Worm (Caenorhabditis elegans) whole organism, young adult: ENCODE data around the gene nep-12.

ENCODE experiments used
- B0035.1 ChIP-seq: sonication (generic microtip); optimal IDR thresholded peaks from 2 replicates; lab custom pipeline; 2016; ENCODE audit warnings: missing genetic modification characterization, mild to moderate bottlenecking, missing compliant biosample characterization, missing genotype, missing genetic modification reagents
- B0261.1 ChIP-seq: sonication (generic microtip); optimal IDR thresholded peaks from 2 replicates; lab custom pipeline; 2016; ENCODE audit warnings: mild to moderate bottlenecking, missing genetic modification characterization, moderate library complexity, missing compliant biosample characterization
- F33H1.4 ChIP-seq: fragments of 200-800 bp; sonication (Bioruptor generic); IDR thresholded peaks from 2 replicates; pipeline ENCODE4 v1.3.6; 2022; ENCODE audit warnings: missing genetic modification reagents, missing genetic modification characterization, missing compliant biosample characterization
- F39B2.1 ChIP-seq: fragments of 200-800 bp; sonication (Bioruptor generic); IDR thresholded peaks from 2 replicates; pipeline ENCODE4 v1.3.6; 2022; ENCODE audit warnings: missing genetic modification reagents, missing genetic modification characterization, missing compliant biosample characterization
- F55B11.4 ChIP-seq: sonication (generic microtip); optimal IDR thresholded peaks from 2 replicates; lab custom pipeline; 2016; ENCODE audit warnings: missing compliant biosample characterization, missing genetic modification characterization, borderline replicate concordance; ENCODE audit not compliant: insufficient read depth
- K12H6.12 ChIP-seq: fragments of 200-800 bp; sonication (Bioruptor generic); optimal IDR thresholded peaks from 2 replicates; lab custom pipeline; 2018; ENCODE audit warnings: mild to moderate bottlenecking, missing genetic modification characterization, missing compliant biosample characterization
- T07F8.4 ChIP-seq: sonication (generic microtip); optimal IDR thresholded peaks from 2 replicates; lab custom pipeline; 2016; ENCODE audit warnings: mild to moderate bottlenecking, missing genetic modification characterization, moderate library complexity, missing compliant biosample characterization
- Y53F4B.3 ChIP-seq: fragments of 200-800 bp; sonication (Bioruptor generic); IDR thresholded peaks from 2 replicates; pipeline ENCODE4 v1.3.6; 2022; ENCODE audit warnings: missing genetic modification reagents, missing genetic modification characterization, missing compliant biosample characterization
- Y53G8AR.9 ChIP-seq: fragments of 200-800 bp; sonication (Bioruptor generic); conservative IDR thresholded peaks from 2 replicates; pipeline ENCODE4 v1.3.6; 2022; ENCODE audit warnings: missing genetic modification reagents, missing genetic modification characterization, missing compliant biosample characterization
- athp-1 ChIP-seq: sonication (generic microtip); optimal IDR thresholded peaks from 2 replicates; lab custom pipeline; 2017; ENCODE audit warnings: mild to moderate bottlenecking, missing genetic modification characterization, missing compliant biosample characterization
- cebp-1 ChIP-seq, 2 experiments: fragments of 200-800 bp in 1 of 2; sonication (Bioruptor generic) in 1 of 2; sonication (generic microtip) in 1 of 2; IDR thresholded peaks in 1 of 2; optimal IDR thresholded peaks in 1 of 2; 2 replicates each; pipeline versions ENCODE4 v1.3.6 to Lab custom; 2017 to 2022; ENCODE audit warnings: missing compliant biosample characterization in 2 of 2, missing genetic modification characterization in 2 of 2, mild to moderate bottlenecking in 1 of 2, missing genetic modification reagents in 1 of 2, moderate library complexity in 1 of 2
- cebp-2 ChIP-seq: fragments of 200-800 bp; sonication (Bioruptor generic); IDR thresholded peaks from 2 replicates; pipeline ENCODE4 v1.3.6; 2022; ENCODE audit warnings: missing genetic modification characterization, missing compliant biosample characterization
- ceh-27 ChIP-seq: fragments of 200-800 bp; sonication (Bioruptor generic); optimal IDR thresholded peaks from 2 replicates; lab custom pipeline; 2018; ENCODE audit warnings: mild to moderate bottlenecking, missing genetic modification characterization, moderate library complexity, missing compliant biosample characterization
- ceh-91 ChIP-seq: fragments of 200-800 bp; sonication (Bioruptor generic); IDR thresholded peaks from 2 replicates; pipeline ENCODE4 v1.3.6; 2022; ENCODE audit warnings: missing genetic modification reagents, missing genetic modification characterization, missing compliant biosample characterization
- dpff-1 ChIP-seq: sonication (generic microtip); optimal IDR thresholded peaks from 2 replicates; lab custom pipeline; 2017; ENCODE audit warnings: mild to moderate bottlenecking, missing genetic modification characterization, missing compliant biosample characterization
- egl-44 ChIP-seq: fragments of 200-800 bp; sonication (Bioruptor generic); IDR thresholded peaks from 2 replicates; pipeline ENCODE4 v1.3.6; 2022; ENCODE audit warnings: missing genetic modification reagents, missing genetic modification characterization, missing compliant biosample characterization
- gei-17 ChIP-seq: fragments of 200-800 bp; sonication (Bioruptor generic); optimal IDR thresholded peaks from 2 replicates; lab custom pipeline; 2018; ENCODE audit warnings: mild to moderate bottlenecking, missing genetic modification characterization, missing compliant biosample characterization
- hlh-26 ChIP-seq: fragments of 200-800 bp; sonication (Bioruptor generic); conservative IDR thresholded peaks from 2 replicates; pipeline ENCODE4 v1.3.6; 2022; ENCODE audit warnings: missing genetic modification reagents, missing genetic modification characterization, missing compliant biosample characterization
- hmg-1.2 ChIP-seq: fragments of 200-800 bp; sonication (Bioruptor generic); IDR thresholded peaks from 2 replicates; pipeline ENCODE4 v1.3.6; 2022; ENCODE audit warnings: missing genetic modification reagents, missing genetic modification characterization, missing compliant biosample characterization
- hsf-1 ChIP-seq: fragments of 200-800 bp; sonication (Bioruptor generic); IDR thresholded peaks from 2 replicates; pipeline ENCODE4 v1.3.6; 2022; ENCODE audit warnings: missing genetic modification reagents, missing genetic modification characterization, missing compliant biosample characterization
- let-526 ChIP-seq: fragments of 200-800 bp; sonication (Bioruptor generic); IDR thresholded peaks from 2 replicates; pipeline ENCODE4 v1.3.6; 2022; ENCODE audit warnings: missing genetic modification reagents, missing genetic modification characterization, missing compliant biosample characterization
- lin-40 ChIP-seq: sonication (generic microtip); optimal IDR thresholded peaks from 2 replicates; lab custom pipeline; 2016; ENCODE audit warnings: missing genetic modification characterization, mild to moderate bottlenecking, missing compliant biosample characterization, missing genotype, missing genetic modification reagents
- mel-28 ChIP-seq: sonication (generic microtip); optimal IDR thresholded peaks from 2 replicates; lab custom pipeline; 2016; ENCODE audit warnings: borderline replicate concordance, mild to moderate bottlenecking, missing genetic modification characterization, missing compliant biosample characterization
- nfyb-1 ChIP-seq: fragments of 200-800 bp; sonication (Bioruptor generic); IDR thresholded peaks from 2 replicates; pipeline ENCODE4 v1.3.6; 2022; ENCODE audit warnings: missing genetic modification reagents, missing genetic modification characterization, missing compliant biosample characterization
- nhr-27 ChIP-seq: fragments of 200-800 bp; sonication (Bioruptor generic); optimal IDR thresholded peaks from 2 replicates; lab custom pipeline; 2018; ENCODE audit warnings: mild to moderate bottlenecking, missing genetic modification characterization, moderate library complexity, missing compliant biosample characterization
- nhr-80 ChIP-seq: sonication (generic microtip); optimal IDR thresholded peaks from 2 replicates; lab custom pipeline; 2016; ENCODE audit warnings: missing genetic modification characterization, missing compliant biosample characterization
- nhr-90 ChIP-seq: sonication (generic microtip); optimal IDR thresholded peaks from 2 replicates; lab custom pipeline; 2016; ENCODE audit warnings: missing genotype, mild to moderate bottlenecking, missing genetic modification characterization, missing compliant biosample characterization
- rcor-1 ChIP-seq: fragments of 200-800 bp; sonication (Bioruptor generic); IDR thresholded peaks from 2 replicates; pipeline ENCODE4 v1.3.6; 2022; ENCODE audit warnings: missing genetic modification reagents, missing genetic modification characterization, missing compliant biosample characterization
- sea-2 ChIP-seq: fragments of 200-800 bp; sonication (Bioruptor generic); IDR thresholded peaks from 2 replicates; pipeline ENCODE4 v1.3.6; 2022; ENCODE audit warnings: missing genetic modification characterization, missing compliant biosample characterization
- sptf-2 ChIP-seq: fragments of 200-800 bp; sonication (Bioruptor generic); optimal IDR thresholded peaks from 2 replicates; lab custom pipeline; 2018; ENCODE audit warnings: mild to moderate bottlenecking, missing genetic modification characterization, missing compliant biosample characterization
- tlf-1 ChIP-seq: fragments of 200-800 bp; sonication (Bioruptor generic); optimal IDR thresholded peaks from 2 replicates; lab custom pipeline; 2018; ENCODE audit warnings: mild to moderate bottlenecking, missing genetic modification characterization, missing compliant biosample characterization
- xnd-1 ChIP-seq: sonication (generic microtip); optimal IDR thresholded peaks from 2 replicates; lab custom pipeline; 2016; ENCODE audit warnings: missing genotype, missing genetic modification reagents, missing genetic modification characterization, missing compliant biosample characterization
- ztf-3 ChIP-seq: fragments of 200-800 bp; sonication (Bioruptor generic); optimal IDR thresholded peaks from 2 replicates; lab custom pipeline; 2018; ENCODE audit warnings: mild to moderate bottlenecking, missing genetic modification characterization, missing compliant biosample characterization

nep-12 gene

DNA sequence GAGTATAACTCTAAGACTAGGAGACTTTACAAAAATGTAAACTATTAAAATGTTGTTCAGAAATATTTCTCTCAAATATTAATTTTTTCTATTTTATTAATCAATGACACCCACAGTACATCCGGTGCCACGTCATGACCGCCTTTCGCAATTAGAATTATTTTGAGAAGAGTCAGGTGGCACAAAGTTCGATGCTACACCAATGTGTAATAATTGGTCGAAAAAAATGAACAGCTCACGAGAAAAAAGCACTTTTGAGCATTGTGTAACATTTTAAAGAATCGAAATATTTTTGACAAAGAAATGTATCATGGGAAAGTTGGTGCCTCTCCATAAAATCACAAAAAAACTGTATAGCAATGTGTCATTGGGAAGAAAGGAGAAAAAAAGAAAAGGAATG is 22.4 kb upstream of the nep-12 start:
- no peak for TF ChIP-seq gei-17 (GFP tag; lab: Kevin White, UChicago)
- no peak for TF ChIP-seq let-526 (GFP tag; lab: Robert Waterston, UW)
- TF ChIP-seq cebp-2 (GFP tag; lab: Robert Waterston, UW): no peak
- no peak for TF ChIP-seq ceh-27 (GFP tag; lab: Kevin White, UChicago)
- TF ChIP-seq F39B2.1 (GFP tag; lab: Robert Waterston, UW): no peak
- TF ChIP-seq T07F8.4 (tag; lab: Kevin White, UChicago): no peak
- TF ChIP-seq mel-28 (tag; lab: Kevin White, UChicago): no peak
- TF ChIP-seq nfyb-1 (GFP tag; lab: Robert Waterston, UW): no peak
- no peak for TF ChIP-seq sptf-2 (GFP tag; lab: Kevin White, UChicago)
- no peak for TF ChIP-seq Y53G8AR.9 (GFP tag; lab: Robert Waterston, UW)
- no peak for TF ChIP-seq xnd-1 (tag; lab: Kevin White, UChicago)
- no peak for TF ChIP-seq F33H1.4 (GFP tag; lab: Robert Waterston, UW)
- no peak for TF ChIP-seq tlf-1 (GFP tag; lab: Kevin White, UChicago)
- no peak for TF ChIP-seq hlh-26 (GFP tag; lab: Robert Waterston, UW)

DNA sequence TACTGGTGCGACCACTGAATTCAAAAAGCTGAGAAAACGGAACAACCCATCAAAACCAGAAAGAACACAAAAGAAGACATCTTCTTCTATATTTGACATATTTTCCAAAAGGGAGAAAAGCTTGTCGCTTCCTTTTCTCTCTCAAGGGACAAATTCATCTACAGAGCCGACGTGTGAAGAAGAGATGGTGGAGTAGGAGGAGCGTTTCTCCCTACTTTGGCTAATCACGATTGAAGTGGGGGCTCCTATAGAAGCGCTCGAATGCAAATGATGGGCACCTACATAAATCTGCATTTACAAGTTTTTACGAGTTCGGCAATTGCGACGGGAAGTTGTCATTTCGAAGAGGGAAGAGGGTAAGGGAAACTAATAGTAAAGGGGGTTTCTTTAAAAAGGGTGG is 21.9 kb upstream of the nep-12 start:
- TF ChIP-seq hlh-26 (GFP tag; lab: Robert Waterston, UW): no peak
- no peak for TF ChIP-seq tlf-1 (GFP tag; lab: Kevin White, UChicago)
- TF ChIP-seq ceh-91 (GFP tag; lab: Robert Waterston, UW): no peak
- no peak for TF ChIP-seq cebp-1 (GFP tag; IDR thresholded peaks at IDR 0.05; lab: Robert Waterston, UW)
- no peak for TF ChIP-seq cebp-1 (tag; optimal IDR thresholded peaks at IDR 0.05; lab: Kevin White, UChicago)
- TF ChIP-seq lin-40 (tag; lab: Kevin White, UChicago): no peak
- TF ChIP-seq, all 124 proteins: peak for 0

DNA sequence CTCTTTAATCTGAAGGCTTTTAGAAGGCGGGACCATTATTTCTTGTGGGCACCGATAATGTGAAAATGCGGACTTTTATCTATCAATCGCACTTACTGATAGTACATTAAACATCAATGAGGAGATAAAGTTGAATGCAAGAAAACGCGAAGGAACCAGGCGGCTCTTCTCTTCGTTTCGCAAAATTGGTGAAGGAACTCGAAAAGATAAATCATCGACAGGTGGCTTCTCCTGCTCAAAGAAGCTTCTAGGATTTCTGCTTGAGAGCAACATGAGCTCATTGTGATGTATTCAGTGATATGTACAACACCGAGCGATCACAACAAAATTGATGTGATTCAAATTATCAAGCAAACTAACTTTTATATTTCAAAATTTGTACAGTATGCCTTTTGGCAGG is 21.5 kb upstream of the nep-12 start:
- TF ChIP-seq athp-1 (tag; lab: Kevin White, UChicago): no peak
- TF ChIP-seq rcor-1 (GFP tag; lab: Robert Waterston, UW): no peak
- no peak for TF ChIP-seq T07F8.4 (tag; lab: Kevin White, UChicago)
- no peak for TF ChIP-seq ztf-3 (GFP tag; lab: Kevin White, UChicago)
- no peak for TF ChIP-seq egl-44 (GFP tag; lab: Robert Waterston, UW)
- TF ChIP-seq dpff-1 (tag; lab: Kevin White, UChicago): no peak
- no peak for TF ChIP-seq nhr-27 (tag; lab: Kevin White, UChicago)
- TF ChIP-seq hmg-1.2: no peak
- no peak for TF ChIP-seq Y53F4B.3
- TF ChIP-seq K12H6.12 (tag; lab: Kevin White, UChicago): no peak
- no peak for TF ChIP-seq sea-2 (GFP tag; lab: Robert Waterston, UW)
- no peak for TF ChIP-seq B0261.1
- TF ChIP-seq B0035.1: no peak
- no peak for TF ChIP-seq gei-17 (GFP tag; lab: Kevin White, UChicago)
- TF ChIP-seq hsf-1 (GFP tag; lab: Robert Waterston, UW): no peak

DNA sequence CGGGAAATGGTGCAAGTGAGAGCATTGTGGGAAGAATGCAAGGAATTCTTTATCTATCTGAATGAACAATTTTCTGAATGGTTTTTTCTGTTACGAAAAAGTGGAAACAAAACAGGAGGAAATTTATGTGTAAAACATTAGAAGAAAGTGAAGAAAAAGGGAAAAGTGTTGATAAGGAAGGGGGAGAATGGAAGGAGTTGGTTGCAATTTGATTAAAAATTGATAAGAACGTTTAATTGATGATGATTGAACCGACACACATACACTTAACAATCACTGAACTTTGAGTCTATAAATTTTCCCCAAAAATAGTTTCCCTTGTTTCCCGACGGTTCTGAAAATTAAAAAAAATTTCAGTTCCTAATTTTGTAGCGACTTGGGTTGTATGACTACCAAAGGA is 18.6 kb upstream of the nep-12 start:
- TF ChIP-seq nhr-80 (tag; lab: Kevin White, UChicago) (peak; percentile 63), F55B11.4 (tag; lab: Kevin White, UChicago) (no peak), nhr-90 (tag; lab: Kevin White, UChicago) (no peak)
